Worm (Caenorhabditis elegans) whole organism, L2 larva: ENCODE results near the gene F42A9.17.

ENCODE experiments used
- C34F6.9 ChIP-seq: fragments of 150-350 bp; optimal IDR thresholded peaks from 2 replicates; lab custom pipeline; 2014; ENCODE audit warnings: missing biosample characterization, missing genetic modification characterization
- F13H6.1 ChIP-seq: sonication (generic microtip); optimal IDR thresholded peaks from 2 replicates; lab custom pipeline; 2016; ENCODE audit warnings: missing genetic modification characterization, missing compliant biosample characterization
- ZK546.5 ChIP-seq: sonication (generic microtip); optimal IDR thresholded peaks from 2 replicates; lab custom pipeline; 2017; ENCODE audit warnings: missing biosample characterization, missing genetic modification characterization
- alr-1 ChIP-seq: fragments of 150-350 bp; optimal IDR thresholded peaks from 2 replicates; lab custom pipeline; 2014; ENCODE audit warnings: missing biosample characterization, missing genetic modification characterization
- ama-1 ChIP-seq: fragments of 150-350 bp; optimal IDR thresholded peaks from 2 replicates; lab custom pipeline; 2018; ENCODE audit warnings: inconsistent platforms
- ceh-16 ChIP-seq: fragments of 150-350 bp; optimal IDR thresholded peaks from 2 replicates; lab custom pipeline; 2014; ENCODE audit warnings: missing biosample characterization, missing genetic modification characterization
- ceh-82 ChIP-seq: fragments of 150-350 bp; optimal IDR thresholded peaks from 2 replicates; lab custom pipeline; 2014; ENCODE audit warnings: missing biosample characterization, missing genetic modification characterization
- crh-2 ChIP-seq: sonication (generic microtip); optimal IDR thresholded peaks from 2 replicates; lab custom pipeline; 2017; ENCODE audit warnings: missing biosample characterization, missing genetic modification characterization
- dmd-4 ChIP-seq: sonication (generic microtip); optimal IDR thresholded peaks from 2 replicates; lab custom pipeline; 2017; ENCODE audit warnings: missing biosample characterization, missing genetic modification characterization
- egl-27 ChIP-seq: sonication (generic microtip); optimal IDR thresholded peaks from 3 replicates; lab custom pipeline; 2017; ENCODE audit warnings: missing biosample characterization, missing genetic modification reagents, missing genetic modification characterization
- elt-1 ChIP-seq: fragments of 150-350 bp; optimal IDR thresholded peaks from 2 replicates; lab custom pipeline; 2014; ENCODE audit warnings: missing biosample characterization, missing genetic modification characterization
- fos-1 ChIP-seq: fragments of 150-350 bp; optimal IDR thresholded peaks from 2 replicates; lab custom pipeline; 2014; ENCODE audit warnings: missing biosample characterization, missing genetic modification characterization
- gmeb-1 ChIP-seq: fragments of 150-350 bp; optimal IDR thresholded peaks from 2 replicates; lab custom pipeline; 2014; ENCODE audit warnings: missing biosample characterization, missing genetic modification characterization
- lin-13 ChIP-seq: fragments of 150-350 bp; optimal IDR thresholded peaks from 2 replicates; lab custom pipeline; 2014; ENCODE audit warnings: missing biosample characterization, missing genetic modification reagents, missing genetic modification characterization
- lin-39 ChIP-seq: fragments of 150-350 bp; optimal IDR thresholded peaks from 2 replicates; lab custom pipeline; 2014; ENCODE audit warnings: missing biosample characterization, missing genetic modification reagents, missing genetic modification characterization
- mab-5 ChIP-seq: fragments of 150-350 bp; optimal IDR thresholded peaks from 2 replicates; lab custom pipeline; 2014; ENCODE audit warnings: missing biosample characterization, missing genetic modification characterization
- mbf-1 ChIP-seq: sonication (generic microtip); optimal IDR thresholded peaks from 2 replicates; lab custom pipeline; 2017; ENCODE audit warnings: missing biosample characterization, missing genetic modification characterization
- nhr-10 ChIP-seq: sonication (generic microtip); optimal IDR thresholded peaks from 2 replicates; lab custom pipeline; 2017; ENCODE audit warnings: missing biosample characterization, missing genetic modification characterization
- nhr-11 ChIP-seq: fragments of 150-350 bp; optimal IDR thresholded peaks from 2 replicates; lab custom pipeline; 2014; ENCODE audit warnings: missing biosample characterization, missing genetic modification characterization
- nhr-12 ChIP-seq: fragments of 150-350 bp; optimal IDR thresholded peaks from 2 replicates; lab custom pipeline; 2014; ENCODE audit warnings: missing biosample characterization, missing genetic modification characterization
- nhr-129 ChIP-seq: fragments of 150-350 bp; optimal IDR thresholded peaks from 2 replicates; lab custom pipeline; 2014; ENCODE audit warnings: missing biosample characterization, missing genetic modification characterization
- nhr-21 ChIP-seq: fragments of 150-350 bp; optimal IDR thresholded peaks from 2 replicates; lab custom pipeline; 2014; ENCODE audit warnings: missing biosample characterization, missing genetic modification characterization
- nhr-23 ChIP-seq: fragments of 150-350 bp; optimal IDR thresholded peaks from 2 replicates; lab custom pipeline; 2014; ENCODE audit warnings: missing biosample characterization, missing genetic modification reagents, missing genetic modification characterization
- nhr-237 ChIP-seq: fragments of 150-350 bp; optimal IDR thresholded peaks from 2 replicates; lab custom pipeline; 2014; ENCODE audit warnings: missing biosample characterization, missing genetic modification characterization
- nhr-77 ChIP-seq: fragments of 150-350 bp; optimal IDR thresholded peaks from 2 replicates; lab custom pipeline; 2014; ENCODE audit warnings: missing biosample characterization, missing genetic modification characterization
- peb-1 ChIP-seq: fragments of 150-350 bp; optimal IDR thresholded peaks from 2 replicates; lab custom pipeline; 2014; ENCODE audit warnings: missing biosample characterization, missing genetic modification characterization
- sem-4 ChIP-seq: fragments of 150-350 bp; optimal IDR thresholded peaks from 2 replicates; lab custom pipeline; 2014; ENCODE audit warnings: missing biosample characterization, missing genetic modification reagents, missing genetic modification characterization
- skn-1 ChIP-seq: sonication (generic microtip); optimal IDR thresholded peaks from 2 replicates; lab custom pipeline; 2017; ENCODE audit warnings: missing biosample characterization, missing genetic modification characterization
- sma-3 ChIP-seq: sonication (generic microtip); optimal IDR thresholded peaks from 2 replicates; lab custom pipeline; 2016; ENCODE audit warnings: missing genetic modification reagents, missing genetic modification characterization, missing compliant biosample characterization
- sma-9 ChIP-seq, 2 experiments: fragments of 150-350 bp in 1 of 2; sonication (generic microtip) in 1 of 2; optimal IDR thresholded peaks; 2 replicates each; lab custom pipeline; 2014 to 2016; ENCODE audit warnings: missing genetic modification characterization in 2 of 2, mild to moderate bottlenecking in 1 of 2, missing biosample characterization in 1 of 2, missing compliant biosample characterization in 1 of 2, missing genetic modification reagents in 1 of 2, moderate library complexity in 1 of 2
- unc-55 ChIP-seq: fragments of 150-350 bp; sonication (generic microtip); optimal IDR thresholded peaks from 3 replicates; lab custom pipeline; 2014; ENCODE audit warnings: missing biosample characterization, missing genetic modification reagents, missing genetic modification characterization
- unc-62 ChIP-seq: fragments of 150-350 bp; optimal IDR thresholded peaks from 2 replicates; lab custom pipeline; 2014; ENCODE audit warnings: missing biosample characterization, missing genetic modification reagents, missing genetic modification characterization
- ztf-11 ChIP-seq: sonication (generic microtip); optimal IDR thresholded peaks from 2 replicates; lab custom pipeline; 2017; ENCODE audit warnings: missing biosample characterization, missing genetic modification characterization
- ztf-4 ChIP-seq: fragments of 150-350 bp; optimal IDR thresholded peaks from 2 replicates; lab custom pipeline; 2014; ENCODE audit warnings: missing biosample characterization, missing genetic modification characterization

The F42A9.17 gene

ce11 chrIV:8650696-8651095 is 39.0 kb upstream of the F42A9.17 start, which contains the start of gene C49C8.2:
C49C8.2 (plus strand) TSS chrIV:8651088.
- no peak for TF ChIP-seq sma-9 (GFP tag; optimal IDR thresholded peaks at IDR 0.05; lab: Kevin White, UChicago)
- no peak for TF ChIP-seq sma-9 (tag; optimal IDR thresholded peaks at IDR 0.05; lab: Kevin White, UChicago)
- peak; percentile 57 for TF ChIP-seq skn-1 (tag; lab: Kevin White, UChicago)
- TF ChIP-seq sma-3 (GFP tag; lab: Kevin White, UChicago), result no peak
- no peak for TF ChIP-seq peb-1
- TF ChIP-seq lin-39 (tag; lab: Kevin White, UChicago), result no peak
- peak; percentile 55 for TF ChIP-seq fos-1 (tag; lab: Kevin White, UChicago)
- peak; percentile 20 for TF ChIP-seq crh-2 (tag; lab: Kevin White, UChicago)
- TF ChIP-seq unc-55, result no peak
- no peak for TF ChIP-seq lin-13 (GFP tag; lab: Kevin White, UChicago)
- TF ChIP-seq ZK546.5 (tag; lab: Kevin White, UChicago), result no peak
- TF ChIP-seq gmeb-1 (tag; lab: Kevin White, UChicago), result peak; percentile 17
- no peak for TF ChIP-seq dmd-4 (tag; lab: Kevin White, UChicago)
- TF ChIP-seq sem-4 (tag; lab: Kevin White, UChicago), result no peak
- TF ChIP-seq C34F6.9, result peak; percentile 20

ce11 chrIV:8648502-8648901 is 36.8 kb upstream of the F42A9.17 start, which contains the start of gene cyp-33E1:
cyp-33E1 (minus strand) TSS chrIV:8648602.
- TF ChIP-seq unc-62 (GFP tag; lab: Kevin White, UChicago), result no peak
- no peak for TF ChIP-seq ceh-82 (tag; lab: Kevin White, UChicago)
- TF ChIP-seq ceh-16 (tag; lab: Kevin White, UChicago), result no peak
- no peak for TF ChIP-seq egl-27 (tag; lab: Kevin White, UChicago)
- TF ChIP-seq fos-1 (tag; lab: Kevin White, UChicago), result no peak
- TF ChIP-seq nhr-237 (tag; lab: Kevin White, UChicago), result no peak
- no peak for TF ChIP-seq ama-1 (lab: Kevin White, UChicago)
- no peak for TF ChIP-seq nhr-11 (tag; lab: Kevin White, UChicago)
- TF ChIP-seq ztf-4, result no peak
- TF ChIP-seq F13H6.1 (tag; lab: Kevin White, UChicago), result no peak
- TF ChIP-seq dmd-4 (tag; lab: Kevin White, UChicago), result no peak
- no peak for TF ChIP-seq mbf-1 (tag; lab: Kevin White, UChicago)
- TF ChIP-seq nhr-10 (tag; lab: Kevin White, UChicago), result no peak
- no peak for TF ChIP-seq ztf-11 (tag; lab: Kevin White, UChicago)
- TF ChIP-seq nhr-77 (tag; lab: Kevin White, UChicago), result no peak
- no peak for TF ChIP-seq lin-39 (tag; lab: Kevin White, UChicago)
- TF ChIP-seq gmeb-1 (tag; lab: Kevin White, UChicago), result no peak
- TF ChIP-seq nhr-129, result no peak
- no peak for TF ChIP-seq nhr-23

ce11 chrIV:8644432-8644831 is 32.7 kb upstream of the F42A9.17 start, which contains the start of gene C49C8.3:
C49C8.3 (plus strand) TSS chrIV:8644732.
- no peak for TF ChIP-seq nhr-21 (tag; lab: Kevin White, UChicago)
- no peak for TF ChIP-seq ztf-4
- TF ChIP-seq ama-1 (lab: Kevin White, UChicago), result no peak
- no peak for TF ChIP-seq nhr-237 (tag; lab: Kevin White, UChicago)
- TF ChIP-seq sma-3 (GFP tag; lab: Kevin White, UChicago), result no peak
- no peak for TF ChIP-seq nhr-129
- no peak for TF ChIP-seq elt-1 (tag; lab: Kevin White, UChicago)
- TF ChIP-seq nhr-12, result no peak
- no peak for TF ChIP-seq mab-5 (tag; lab: Kevin White, UChicago)
- TF ChIP-seq, all 48 proteins: peak for 0

- TF ChIP-seq ztf-4, result no peak
These were observed 27.0 kb upstream of the F42A9.17 start, which contains the start of gene F42A9.9 for ce11 chrIV:8638761-8639160. F42A9.9 (minus strand) TSS chrIV:8638861.

- TF ChIP-seq nhr-237 (tag; lab: Kevin White, UChicago) (no peak), alr-1 (tag; lab: Kevin White, UChicago) (no peak), ZK546.5 (tag; lab: Kevin White, UChicago) (no peak)
- TF ChIP-seq, all 48 proteins: peak for 0
These were observed 19.3 kb upstream of the F42A9.17 start, which contains the start of gene dgk-4 for ce11 chrIV:8631033-8631432. dgk-4 (plus strand) TSS chrIV:8631333.
